Worm (Caenorhabditis elegans): Measurements from ENCODE around the gene F02C12.3.
A peak's percentile ranks its signal among the peaks of the same experiment; 100 is the strongest.

The F02C12.3 gene

ce11 chrX:13353530-13353929 lies 43.2 kb upstream of the F02C12.3 start (continued):
- TF ChIP-seq daf-16 (GFP tag; optimal IDR thresholded peaks at IDR 0.05) (peak in 1 of 2 experiments; percentile 21), daf-16 (tag; optimal IDR thresholded peaks at IDR 0.05) (peak; percentile 76), unc-62 (GFP tag; optimal IDR thresholded peaks at IDR 0.05 in 1 of 2) (peak in 1 of 2 experiments; percentile 85), unc-62 (tag; optimal IDR thresholded peaks at IDR 0.05) (no peak), fkh-10 (GFP tag; optimal IDR thresholded peaks at IDR 0.05) (no peak), cey-2 (tag; optimal IDR thresholded peaks at IDR 0.05; ENCODE audit: borderline replicate concordance, insufficient read depth) (peak; percentile 28), ztf-11 (tag; optimal IDR thresholded peaks at IDR 0.05) (no peak), zag-1 (tag; optimal IDR thresholded peaks at IDR 0.05) (no peak), ceh-20 (GFP tag; IDR thresholded peaks at IDR 0.05) (peak; percentile 34; the same call in 1 of the 2 replicates), nhr-28 (tag; optimal IDR thresholded peaks at IDR 0.05) (peak; percentile 92), spr-1 (tag; optimal IDR thresholded peaks at IDR 0.05) (no peak), nhr-42 (GFP tag; IDR thresholded peaks at IDR 0.05) (no peak), lsy-2 (tag; optimal IDR thresholded peaks at IDR 0.05) (peak; percentile 54 to 71), dmd-8 (GFP tag; IDR thresholded peaks at IDR 0.05) (no peak), php-3 (GFP tag; IDR thresholded peaks at IDR 0.05) (0 out of 2 replicates have a peak, but pooled peaks have one; percentile 36), pha-4 (GFP tag; IDR thresholded peaks at IDR 0.05) (no peak), pha-4 (tag; optimal IDR thresholded peaks at IDR 0.05) (peak; percentile 20), vab-7 (GFP tag; IDR thresholded peaks at IDR 0.05) (no peak), dmd-6 (GFP tag; IDR thresholded peaks at IDR 0.05) (peak; percentile 97)

- TF ChIP-seq unc-62 (GFP tag; optimal IDR thresholded peaks at IDR 0.05 in 1 of 2) = peak in 1 of 2 experiments; percentile 89
- TF ChIP-seq unc-62 (tag; optimal IDR thresholded peaks at IDR 0.05) = no peak
- TF ChIP-seq lin-1 (GFP tag; IDR thresholded peaks at IDR 0.05) = peak; percentile 29; the same call in 1 of the 2 replicates
- TF ChIP-seq T20F7.1 (GFP tag; optimal IDR thresholded peaks at IDR 0.05) = peak; percentile 9
- TF ChIP-seq ZK337.2 (GFP tag; IDR thresholded peaks at IDR 0.05) = no peak
- peak; percentile 32; the same call in 1 of the 2 replicates for TF ChIP-seq tra-1 (GFP tag; IDR thresholded peaks at IDR 0.05)
- TF ChIP-seq lin-38 (GFP tag; IDR thresholded peaks at IDR 0.05) = no peak
- peak; percentile 11 for TF ChIP-seq nhr-77 (tag; optimal IDR thresholded peaks at IDR 0.05)
- peak; percentile 74 for TF ChIP-seq gei-8 (GFP tag; optimal IDR thresholded peaks at IDR 0.05)
- peak; percentile 90 for TF ChIP-seq nhr-11 (tag; optimal IDR thresholded peaks at IDR 0.05)
- TF ChIP-seq mes-2 (tag; optimal IDR thresholded peaks at IDR 0.05; ENCODE audit: poor library complexity, severe bottlenecking) = peak; percentile 23
- peak in 1 of 2 experiments; percentile 78 for TF ChIP-seq hif-1 (tag; optimal IDR thresholded peaks at IDR 0.05)
- peak; percentile 86 for TF ChIP-seq dmd-6 (GFP tag; IDR thresholded peaks at IDR 0.05)
- TF ChIP-seq T26A8.4 (GFP tag; IDR thresholded peaks at IDR 0.05) = no peak; the same call in 1 of the 2 replicates
- TF ChIP-seq zfp-3 (GFP tag; conservative IDR thresholded peaks at IDR 0.05) = no peak
- TF ChIP-seq F44E2.7 (GFP tag; IDR thresholded peaks at IDR 0.05) = no peak
- peak; percentile 43 for TF ChIP-seq mep-1 (tag; optimal IDR thresholded peaks at IDR 0.05)
- no peak for TF ChIP-seq hmg-1.1 (GFP tag; IDR thresholded peaks at IDR 0.05)
- TF ChIP-seq ceh-20 (GFP tag; IDR thresholded peaks at IDR 0.05) = no peak
- peak; percentile 26 for TF ChIP-seq ama-1 (optimal IDR thresholded peaks at IDR 0.05)
- TF ChIP-seq nhr-25 (tag; optimal IDR thresholded peaks at IDR 0.05; ENCODE audit: borderline replicate concordance, insufficient read depth) = no peak
- TF ChIP-seq daf-8 (GFP tag; IDR thresholded peaks at IDR 0.05) = no peak
- TF ChIP-seq mxl-2 (GFP tag; conservative IDR thresholded peaks at IDR 0.05) = peak; percentile 62; the same call in 1 of the 2 replicates
- no peak for TF ChIP-seq egl-27 (tag; optimal IDR thresholded peaks at IDR 0.05)
- TF ChIP-seq R02D3.7 (tag; optimal IDR thresholded peaks at IDR 0.05) = no peak
- peak; percentile 80 for TF ChIP-seq hlh-11 (tag; optimal IDR thresholded peaks at IDR 0.05)
- no peak for TF ChIP-seq zip-11 (GFP tag; IDR thresholded peaks at IDR 0.05)
- TF ChIP-seq dve-1 (tag; optimal IDR thresholded peaks at IDR 0.05; ENCODE audit: insufficient read depth) = peak; percentile 73
- no peak for TF ChIP-seq ztf-11 (tag; optimal IDR thresholded peaks at IDR 0.05)
- TF ChIP-seq ceh-82 (tag; optimal IDR thresholded peaks at IDR 0.05) = no peak
- TF ChIP-seq madf-5 (GFP tag; IDR thresholded peaks at IDR 0.05) = no peak
- peak; percentile 94 for TF ChIP-seq nhr-48 (tag; optimal IDR thresholded peaks at IDR 0.05)
- TF ChIP-seq mdl-1 (tag; optimal IDR thresholded peaks at IDR 0.05) = peak in 1 of 2 experiments; percentile 57
- TF ChIP-seq mxl-3 (GFP tag; optimal IDR thresholded peaks at IDR 0.05) = peak; percentile 100
These were observed 41.9 kb upstream of the F02C12.3 start for ce11 chrX:13354672-13355407.
